Worm (Caenorhabditis elegans): Measurements from ENCODE around the gene F43E2.11.
A peak's percentile ranks its signal among the peaks of the same experiment; 100 is the strongest.

The F43E2.11 gene

DNA sequence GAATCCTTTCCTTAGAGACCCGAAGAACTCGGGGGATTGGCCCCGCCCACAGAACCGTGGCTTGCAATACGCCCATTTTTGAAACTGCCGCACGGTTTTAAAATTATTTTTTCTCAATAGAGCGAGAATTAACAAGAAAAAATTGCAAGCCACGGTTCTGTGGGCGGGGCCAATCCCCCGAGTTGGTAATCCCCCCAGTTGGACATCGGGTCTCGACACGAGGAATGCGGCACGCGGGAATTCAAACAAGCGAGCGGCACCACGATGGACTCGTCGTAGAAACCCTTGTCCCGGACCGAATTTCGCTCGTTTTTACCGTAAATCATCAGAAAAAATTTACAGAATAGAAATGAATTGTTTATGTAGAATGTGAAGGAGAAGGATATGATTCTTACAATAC is 17.1 kb downstream of the F43E2.11 start (continued):
- peak; percentile 76 for TF ChIP-seq F33H1.4 (GFP tag; IDR thresholded peaks at IDR 0.05)
- TF ChIP-seq ceh-91 (GFP tag; IDR thresholded peaks at IDR 0.05), result peak; percentile 58
- TF ChIP-seq pha-4 (tag; optimal IDR thresholded peaks at IDR 0.05), result no peak
- no peak for TF ChIP-seq K11D2.4 (GFP tag; IDR thresholded peaks at IDR 0.05)
- TF ChIP-seq ccch-3 (GFP tag; optimal IDR thresholded peaks at IDR 0.05), result no peak

DNA sequence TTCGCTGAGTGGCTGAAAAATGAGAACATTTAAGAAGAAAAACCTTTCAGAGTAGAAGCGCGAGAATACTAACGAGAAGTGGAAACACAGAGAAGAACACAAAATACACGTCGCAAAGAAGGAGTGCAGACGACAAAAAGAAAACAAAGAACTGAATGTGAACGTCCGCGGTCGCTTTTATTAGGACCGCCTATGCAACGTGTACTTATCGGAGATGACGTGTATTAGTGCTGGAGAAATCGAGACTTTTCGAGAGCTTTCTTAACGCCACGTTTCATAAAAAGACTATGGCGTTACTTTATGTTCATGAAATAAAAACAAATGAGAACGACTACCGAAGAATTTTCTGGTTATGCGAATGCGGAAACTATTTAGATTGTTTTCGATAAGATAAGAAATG is 17.6 kb downstream of the F43E2.11 start, which contains the start of gene hsp-4:
Gene hsp-4 (minus strand): TSS at position 139 of the 400 bp plus-strand sequence.
- TF ChIP-seq aptf-2 (GFP tag; conservative IDR thresholded peaks at IDR 0.05) (0 out of 2 replicates have a peak, but pooled peaks have one; percentile 9), let-607 (tag; optimal IDR thresholded peaks at IDR 0.05) (peak in 1 of 2 experiments; percentile 70), bed-2 (GFP tag; IDR thresholded peaks at IDR 0.05) (no peak), hsf-1 (GFP tag; IDR thresholded peaks at IDR 0.05) (peak; percentile 54; the same call in 1 of the 2 replicates)

- TF ChIP-seq sptf-2 (GFP tag; optimal IDR thresholded peaks at IDR 0.05) (no peak), mel-28 (tag; optimal IDR thresholded peaks at IDR 0.05; ENCODE audit: borderline replicate concordance) (no peak), C17E4.6 (GFP tag; IDR thresholded peaks at IDR 0.05) (no peak), hmg-20 (GFP tag; IDR thresholded peaks at IDR 0.05) (no peak), T26A5.8 (tag; optimal IDR thresholded peaks at IDR 0.05) (no peak)
Observed at ce11 chrII:7348063-7348462, 22.0 kb downstream of the F43E2.11 start.

DNA sequence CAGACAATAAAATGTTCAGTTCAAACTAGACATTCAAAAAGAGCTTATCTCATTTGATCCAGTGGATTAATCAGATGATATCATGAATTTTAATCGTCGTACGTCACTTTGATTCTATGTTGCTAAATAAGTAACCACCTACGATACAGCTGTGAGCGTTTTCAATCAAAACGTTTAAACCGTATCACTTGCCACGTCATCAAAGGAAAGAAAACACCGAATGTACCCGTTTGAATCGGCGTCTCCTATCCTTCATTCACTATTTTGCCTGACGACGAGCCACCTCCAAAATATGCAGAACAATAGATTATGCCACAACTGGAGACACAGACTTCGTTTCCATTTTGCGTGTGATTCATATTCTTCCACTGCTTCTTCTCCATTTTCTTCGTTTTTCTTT is 24.2 kb downstream of the F43E2.11 start:
- TF ChIP-seq aptf-2 (GFP tag; conservative IDR thresholded peaks at IDR 0.05), result no peak
- TF ChIP-seq ztf-6 (GFP tag; IDR thresholded peaks at IDR 0.05), result no peak
- no peak for TF ChIP-seq let-526 (GFP tag; IDR thresholded peaks at IDR 0.05)

ce11 chrII:7343668-7344067 is 26.4 kb downstream of the F43E2.11 start:
- TF ChIP-seq ets-4 (GFP tag; optimal IDR thresholded peaks at IDR 0.05) (no peak), madf-8 (GFP tag; conservative IDR thresholded peaks at IDR 0.05) (no peak), aptf-3 (GFP tag; IDR thresholded peaks at IDR 0.05) (no peak), T26A5.8 (tag; optimal IDR thresholded peaks at IDR 0.05) (no peak), sea-2 (GFP tag; IDR thresholded peaks at IDR 0.05) (no peak), Y56A3A.18 (GFP tag; IDR thresholded peaks at IDR 0.05) (no peak), ama-1 (optimal IDR thresholded peaks at IDR 0.05) (peak; percentile 24), ama-1 (GFP tag; optimal IDR thresholded peaks at IDR 0.05) (no peak), cebp-1 (GFP tag; IDR thresholded peaks at IDR 0.05) (no peak), cebp-1 (tag; optimal IDR thresholded peaks at IDR 0.05) (peak; percentile 1), him-1 (tag; optimal IDR thresholded peaks at IDR 0.05) (no peak), chd-7 (tag; optimal IDR thresholded peaks at IDR 0.05) (peak; percentile 13)

DNA sequence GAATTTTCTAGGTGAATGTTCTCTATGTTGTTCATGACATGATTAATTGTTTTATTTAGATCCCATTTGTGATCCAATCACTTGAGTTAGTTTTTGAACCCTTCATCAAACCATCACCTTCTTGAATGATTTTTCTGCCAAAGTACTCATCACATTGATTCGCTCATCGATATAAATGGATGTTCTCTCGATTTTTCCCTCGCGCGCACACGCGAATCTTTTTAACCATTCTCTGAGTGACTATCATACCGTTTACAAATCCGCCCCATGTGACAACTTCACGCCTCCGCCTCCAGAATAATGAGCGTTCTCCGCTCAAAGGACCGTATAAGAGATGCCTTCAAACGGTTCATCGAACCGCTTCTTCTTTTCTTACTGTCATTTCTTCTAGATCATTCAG is 27.2 kb downstream of the F43E2.11 start:
- TF ChIP-seq C06A6.2 (GFP tag; conservative IDR thresholded peaks at IDR 0.05) (peak; percentile 49; the same call in 1 of the 2 replicates), nhr-179 (tag; optimal IDR thresholded peaks at IDR 0.05) (no peak), lin-26 (GFP tag; IDR thresholded peaks at IDR 0.05) (peak; percentile 39; the same call in 1 of the 2 replicates), mcd-1 (GFP tag; IDR thresholded peaks at IDR 0.05) (no peak)

All from whole organism, young adult.